Worm (Caenorhabditis elegans): ENCODE measurements around the gene sma-9.
A peak's percentile ranks its signal among the peaks of the same experiment; 100 is the strongest.

Gene sma-9

ce11 chrX:10758453-10758852 lies 10.6 kb upstream of the sma-9 start:
- TF ChIP-seq ztf-22 (GFP tag; optimal IDR thresholded peaks at IDR 0.05) (no peak), Y95B8A.8 (GFP tag; IDR thresholded peaks at IDR 0.05) (no peak), nfya-2 (GFP tag; IDR thresholded peaks at IDR 0.05) (0 out of 2 replicates have a peak, but pooled peaks have one; percentile 12), atf-7 (tag; optimal IDR thresholded peaks at IDR 0.05) (no peak)

ce11 chrX:10760958-10761357 lies 8.1 kb upstream of the sma-9 start:
- TF ChIP-seq snpc-4 (GFP tag; optimal IDR thresholded peaks at IDR 0.05) (no peak), snpc-4 (tag; optimal IDR thresholded peaks at IDR 0.05) (no peak), lir-1 (GFP tag; conservative IDR thresholded peaks at IDR 0.05) (no peak), ceh-27 (GFP tag; optimal IDR thresholded peaks at IDR 0.05) (no peak), F23B12.7 (tag; optimal IDR thresholded peaks at IDR 0.05; ENCODE audit: insufficient read depth) (no peak), rec-8 (tag; optimal IDR thresholded peaks at IDR 0.05) (no peak), ztf-25 (GFP tag; IDR thresholded peaks at IDR 0.05) (no peak), C06A6.2 (GFP tag; conservative IDR thresholded peaks at IDR 0.05) (no peak), ztf-6 (GFP tag; IDR thresholded peaks at IDR 0.05) (no peak), cebp-1 (GFP tag; IDR thresholded peaks at IDR 0.05) (peak; percentile 81), cebp-1 (tag; optimal IDR thresholded peaks at IDR 0.05) (peak; percentile 91), attf-3 (GFP tag; conservative IDR thresholded peaks at IDR 0.05) (no peak), bed-1 (GFP tag; IDR thresholded peaks at IDR 0.05) (no peak), lsl-1 (GFP tag; optimal IDR thresholded peaks at IDR 0.05) (no peak), nhr-80 (tag; optimal IDR thresholded peaks at IDR 0.05) (peak; percentile 6), ztf-26 (tag; optimal IDR thresholded peaks at IDR 0.05) (no peak), B0019.2 (GFP tag; conservative IDR thresholded peaks at IDR 0.05) (no peak)

- TF ChIP-seq let-607 (tag; optimal IDR thresholded peaks at IDR 0.05) = no peak
Measured at ce11 chrX:10763383-10763782, 5.7 kb upstream of the sma-9 start.

- TF ChIP-seq xnd-1 (tag; optimal IDR thresholded peaks at IDR 0.05) (no peak), cebp-2 (GFP tag; IDR thresholded peaks at IDR 0.05) (no peak), F39B2.1 (GFP tag; IDR thresholded peaks at IDR 0.05) (no peak), let-526 (GFP tag; IDR thresholded peaks at IDR 0.05) (0 out of 2 replicates have a peak, but pooled peaks have one; percentile 36), hmg-1.2 (GFP tag; IDR thresholded peaks at IDR 0.05) (peak; percentile 91), hmg-20 (GFP tag; IDR thresholded peaks at IDR 0.05) (peak; percentile 68; the same call in 1 of the 2 replicates), die-1 (tag; optimal IDR thresholded peaks at IDR 0.05) (peak; percentile 64), ztf-26 (tag; optimal IDR thresholded peaks at IDR 0.05) (peak; percentile 85), ztf-22 (GFP tag; optimal IDR thresholded peaks at IDR 0.05) (peak; percentile 87), F55B11.4 (tag; optimal IDR thresholded peaks at IDR 0.05; ENCODE audit: borderline replicate concordance, insufficient read depth) (no peak), F10E7.11 (tag; optimal IDR thresholded peaks at IDR 0.05) (no peak), lsl-1 (GFP tag; optimal IDR thresholded peaks at IDR 0.05) (no peak), aptf-2 (GFP tag; conservative IDR thresholded peaks at IDR 0.05) (no peak), nhr-90 (tag; optimal IDR thresholded peaks at IDR 0.05) (peak; percentile 61), mcd-1 (GFP tag; IDR thresholded peaks at IDR 0.05) (peak; percentile 68), sdz-38 (tag; optimal IDR thresholded peaks at IDR 0.05) (no peak), somi-1 (GFP tag; optimal IDR thresholded peaks at IDR 0.05) (peak; percentile 89), zim-3 (tag; optimal IDR thresholded peaks at IDR 0.05) (no peak), D2030.7 (GFP tag; IDR thresholded peaks at IDR 0.05) (no peak), K12H6.12 (tag; optimal IDR thresholded peaks at IDR 0.05) (peak; percentile 91), Y79H2A.3 (GFP tag; conservative IDR thresholded peaks at IDR 0.05) (no peak), hlh-26 (GFP tag; conservative IDR thresholded peaks at IDR 0.05) (no peak), B0019.2 (GFP tag; conservative IDR thresholded peaks at IDR 0.05) (no peak), cebp-1 (GFP tag; IDR thresholded peaks at IDR 0.05) (no peak), cebp-1 (tag; optimal IDR thresholded peaks at IDR 0.05) (peak; percentile 89), F57C9.4 (tag; optimal IDR thresholded peaks at IDR 0.05) (no peak), F49E8.2 (tag; optimal IDR thresholded peaks at IDR 0.05; ENCODE audit: insufficient read depth) (no peak)
Measured at ce11 chrX:10766123-10766622, 2.9 kb upstream of the sma-9 start.

Data from whole organism, young adult.